Worm (Caenorhabditis elegans): ENCODE data around the gene str-87.

The str-87 gene

ce11 chrV:9005243-9005642, 17.2 kb upstream of the str-87 start, which contains the start of gene srx-3:
TSS of gene srx-3 (plus strand) at chrV:9005543.
- TF ChIP-seq fkh-10 (GFP tag; optimal IDR thresholded peaks at IDR 0.05) (no peak), ama-1 (optimal IDR thresholded peaks at IDR 0.05) (no peak)

- TF ChIP-seq ceh-9 (tag; optimal IDR thresholded peaks at IDR 0.05) (no peak), ceh-82 (tag; optimal IDR thresholded peaks at IDR 0.05) (no peak), ztf-11 (tag; optimal IDR thresholded peaks at IDR 0.05) (no peak), daf-12 (tag; optimal IDR thresholded peaks at IDR 0.05) (no peak), fkh-10 (GFP tag; optimal IDR thresholded peaks at IDR 0.05) (no peak), nhr-67 (tag; optimal IDR thresholded peaks at IDR 0.05) (no peak), mml-1 (tag; optimal IDR thresholded peaks at IDR 0.05) (no peak), fos-1 (tag; optimal IDR thresholded peaks at IDR 0.05) (no peak), jun-1 (tag; optimal IDR thresholded peaks at IDR 0.05) (no peak), nhr-76 (tag; optimal IDR thresholded peaks at IDR 0.05) (no peak), nhr-28 (tag; optimal IDR thresholded peaks at IDR 0.05) (no peak), fkh-2 (tag; optimal IDR thresholded peaks at IDR 0.05) (no peak), nhr-25 (tag; optimal IDR thresholded peaks at IDR 0.05) (no peak), ztf-4 (tag; optimal IDR thresholded peaks at IDR 0.05) (no peak), eor-1 (tag; optimal IDR thresholded peaks at IDR 0.05) (no peak), unc-62 (GFP tag; optimal IDR thresholded peaks at IDR 0.05) (no peak), aly-2 (tag; optimal IDR thresholded peaks at IDR 0.05) (no peak)
Observed at ce11 chrV:9003291-9003690, 15.3 kb upstream of the str-87 start, which contains the start of gene srx-1. TSS of gene srx-1 (plus strand) at chrV:9003672.

ce11 chrV:9001175-9001574, 13.2 kb upstream of the str-87 start, which contains the start of gene F59E11.2:
TSS of gene F59E11.2 (plus strand) at chrV:9001475.
- no peak for TF ChIP-seq zag-1 (tag; optimal IDR thresholded peaks at IDR 0.05)
- no peak for TF ChIP-seq ceh-82 (tag; optimal IDR thresholded peaks at IDR 0.05)
- TF ChIP-seq nhr-28 (tag; optimal IDR thresholded peaks at IDR 0.05) = no peak
- no peak for TF ChIP-seq fkh-10 (GFP tag; optimal IDR thresholded peaks at IDR 0.05)
- TF ChIP-seq hmg-11 (tag; optimal IDR thresholded peaks at IDR 0.05) = no peak
- no peak for TF ChIP-seq egl-5 (tag; optimal IDR thresholded peaks at IDR 0.05)
- TF ChIP-seq fkh-2 (tag; optimal IDR thresholded peaks at IDR 0.05) = no peak
- TF ChIP-seq ztf-11 (tag; optimal IDR thresholded peaks at IDR 0.05) = no peak

- TF ChIP-seq jun-1 (tag; optimal IDR thresholded peaks at IDR 0.05) (no peak), ZK546.5 (tag; optimal IDR thresholded peaks at IDR 0.05) (no peak), R02D3.7 (tag; optimal IDR thresholded peaks at IDR 0.05) (no peak), nhr-76 (tag; optimal IDR thresholded peaks at IDR 0.05) (no peak), ceh-16 (tag; optimal IDR thresholded peaks at IDR 0.05) (no peak), nhr-11 (tag; optimal IDR thresholded peaks at IDR 0.05) (no peak), nhr-67 (tag; optimal IDR thresholded peaks at IDR 0.05) (no peak), ama-1 (optimal IDR thresholded peaks at IDR 0.05) (no peak), lsy-12 (tag; optimal IDR thresholded peaks at IDR 0.05) (no peak), nhr-237 (tag; optimal IDR thresholded peaks at IDR 0.05) (no peak), nfya-1 (tag; optimal IDR thresholded peaks at IDR 0.05; ENCODE audit: insufficient read depth) (no peak)
Observed at ce11 chrV:8994801-8995200, 6.8 kb upstream of the str-87 start, which contains the start of gene F59E11.5. TSS of gene F59E11.5 (plus strand) at chrV:8995101.

- TF ChIP-seq ama-1 (optimal IDR thresholded peaks at IDR 0.05) = no peak
- peak; percentile 16 for TF ChIP-seq nhr-25 (tag; optimal IDR thresholded peaks at IDR 0.05)
- TF ChIP-seq nhr-12 (tag; optimal IDR thresholded peaks at IDR 0.05) = no peak
- TF ChIP-seq nhr-43 (tag; optimal IDR thresholded peaks at IDR 0.05; ENCODE audit: poor library complexity, severe bottlenecking) = peak; percentile 68
- TF ChIP-seq elt-3 (tag; optimal IDR thresholded peaks at IDR 0.05) = peak in 2 of 3 experiments; percentile 21 to 33
- TF ChIP-seq nhr-23 (tag; optimal IDR thresholded peaks at IDR 0.05) = peak; percentile 52
Observed at ce11 chrV:8994272-8994671, 6.3 kb upstream of the str-87 start.

ce11 chrV:8991679-8992078, 3.7 kb upstream of the str-87 start, which contains the start of gene F59E11.6:
TSS of gene F59E11.6 (plus strand) at chrV:8991789.
- TF ChIP-seq sea-2 (GFP tag; optimal IDR thresholded peaks at IDR 0.05) = no peak
- TF ChIP-seq unc-62 (GFP tag; optimal IDR thresholded peaks at IDR 0.05) = no peak
- TF ChIP-seq fos-1 (tag; optimal IDR thresholded peaks at IDR 0.05) = no peak
- TF ChIP-seq ceh-28 (tag; optimal IDR thresholded peaks at IDR 0.05) = no peak
- TF ChIP-seq ZK546.5 (tag; optimal IDR thresholded peaks at IDR 0.05) = no peak
- no peak for TF ChIP-seq eor-1 (tag; optimal IDR thresholded peaks at IDR 0.05)
- TF ChIP-seq fkh-2 (tag; optimal IDR thresholded peaks at IDR 0.05) = no peak
- no peak for TF ChIP-seq nhr-11 (tag; optimal IDR thresholded peaks at IDR 0.05)
- TF ChIP-seq nhr-43 (tag; optimal IDR thresholded peaks at IDR 0.05; ENCODE audit: poor library complexity, severe bottlenecking) = no peak
- TF ChIP-seq tbx-2 (tag; optimal IDR thresholded peaks at IDR 0.05) = no peak
- no peak for TF ChIP-seq elt-3 (tag; optimal IDR thresholded peaks at IDR 0.05)
- TF ChIP-seq lin-39 (tag; optimal IDR thresholded peaks at IDR 0.05) = no peak
- no peak for TF ChIP-seq elt-1 (tag; optimal IDR thresholded peaks at IDR 0.05)
- no peak for TF ChIP-seq R02D3.7 (tag; optimal IDR thresholded peaks at IDR 0.05)
